Worm (Caenorhabditis elegans): ENCODE measurements around the gene Y42A5A.3.

The Y42A5A.3 gene

ce11 chrV:11113041-11113574 lies 17.3 kb upstream of the Y42A5A.3 start, which contains the start of gene erfa-3:
Gene erfa-3, minus strand, starts transcription at chrV:11113091.
- TF ChIP-seq madf-8 (GFP tag; conservative IDR thresholded peaks at IDR 0.05), result no peak
- peak; percentile 73 for TF ChIP-seq ceh-100 (GFP tag; IDR thresholded peaks at IDR 0.05)
- TF ChIP-seq ZK185.1 (tag; optimal IDR thresholded peaks at IDR 0.05; ENCODE audit: poor library complexity, severe bottlenecking), result peak; percentile 54
- peak; percentile 44 for TF ChIP-seq repo-1 (tag; optimal IDR thresholded peaks at IDR 0.05)
- no peak for TF ChIP-seq attf-3 (GFP tag; conservative IDR thresholded peaks at IDR 0.05)
- TF ChIP-seq Y95B8A.8 (GFP tag; IDR thresholded peaks at IDR 0.05), result no peak
- TF ChIP-seq let-526 (GFP tag; IDR thresholded peaks at IDR 0.05), result 0 out of 2 replicates have a peak, but pooled peaks have one; percentile 52
- TF ChIP-seq athp-1 (tag; optimal IDR thresholded peaks at IDR 0.05), result peak; percentile 2
- TF ChIP-seq lir-1 (GFP tag; conservative IDR thresholded peaks at IDR 0.05), result 0 out of 2 replicates have a peak, but pooled peaks have one; percentile 23
- peak; percentile 61; the same call in 1 of the 2 replicates for TF ChIP-seq hmg-20 (GFP tag; IDR thresholded peaks at IDR 0.05)
- TF ChIP-seq madf-3 (GFP tag; IDR thresholded peaks at IDR 0.05), result no peak
- TF ChIP-seq dpl-1 (GFP tag; optimal IDR thresholded peaks at IDR 0.05), result peak; percentile 27
- TF ChIP-seq nfya-1 (tag; optimal IDR thresholded peaks at IDR 0.05; ENCODE audit: borderline replicate concordance, insufficient read depth), result no peak
- TF ChIP-seq Y56A3A.18 (GFP tag; IDR thresholded peaks at IDR 0.05), result no peak
- TF ChIP-seq madf-10 (tag; optimal IDR thresholded peaks at IDR 0.05), result peak; percentile 7
- TF ChIP-seq ama-1 (optimal IDR thresholded peaks at IDR 0.05), result no peak
- peak in 1 of 2 experiments; percentile 30 for TF ChIP-seq ama-1 (GFP tag; optimal IDR thresholded peaks at IDR 0.05)
- TF ChIP-seq ekl-4 (GFP tag; IDR thresholded peaks at IDR 0.05), result peak; percentile 62; the same call in 1 of the 2 replicates
- TF ChIP-seq pbrm-1 (GFP tag; IDR thresholded peaks at IDR 0.05), result no peak
- peak; percentile 44 for TF ChIP-seq rpc-1 (optimal IDR thresholded peaks at IDR 0.05)
- TF ChIP-seq rpc-1 (tag; optimal IDR thresholded peaks at IDR 0.05), result no peak
- TF ChIP-seq F23B12.7 (tag; optimal IDR thresholded peaks at IDR 0.05; ENCODE audit: insufficient read depth), result peak; percentile 59
- TF ChIP-seq ceh-27 (GFP tag; optimal IDR thresholded peaks at IDR 0.05), result no peak
- 0 out of 2 replicates have a peak, but pooled peaks have one; percentile 63 for TF ChIP-seq egl-18 (GFP tag; IDR thresholded peaks at IDR 0.05)
- peak; percentile 58 for TF ChIP-seq lin-54 (GFP tag; optimal IDR thresholded peaks at IDR 0.05)
- peak; percentile 41 for TF ChIP-seq efl-1 (GFP tag; optimal IDR thresholded peaks at IDR 0.05)
- TF ChIP-seq ztf-18 (tag; optimal IDR thresholded peaks at IDR 0.05), result peak; percentile 43
- TF ChIP-seq F37B4.10 (GFP tag; IDR thresholded peaks at IDR 0.05), result no peak
- TF ChIP-seq lsl-1 (GFP tag; optimal IDR thresholded peaks at IDR 0.05), result peak; percentile 28
- peak; percentile 70 for TF ChIP-seq sptf-2 (GFP tag; optimal IDR thresholded peaks at IDR 0.05)
- no peak for TF ChIP-seq aptf-2 (GFP tag; conservative IDR thresholded peaks at IDR 0.05)
- peak; percentile 49; the same call in 1 of the 2 replicates for TF ChIP-seq Y67H2A.10 (GFP tag; conservative IDR thresholded peaks at IDR 0.05)
- peak; percentile 33; the same call in 1 of the 2 replicates for TF ChIP-seq B0336.3 (GFP tag; IDR thresholded peaks at IDR 0.05)
- 0 out of 2 replicates have a peak, but pooled peaks have one; percentile 25 for TF ChIP-seq Y79H2A.3 (GFP tag; conservative IDR thresholded peaks at IDR 0.05)
- TF ChIP-seq K12H6.12 (tag; optimal IDR thresholded peaks at IDR 0.05), result no peak
- no peak for TF ChIP-seq snpc-1.1 (tag; optimal IDR thresholded peaks at IDR 0.05; ENCODE audit: insufficient read depth)
- TF ChIP-seq lin-26 (GFP tag; IDR thresholded peaks at IDR 0.05), result peak; percentile 36; the same call in 1 of the 2 replicates
- TF ChIP-seq snpc-4 (GFP tag; optimal IDR thresholded peaks at IDR 0.05), result peak; percentile 52
- peak; percentile 0 to 50 (median 34) for TF ChIP-seq snpc-4 (tag; optimal IDR thresholded peaks at IDR 0.05)
- peak; percentile 68 for TF ChIP-seq mcd-1 (GFP tag; IDR thresholded peaks at IDR 0.05)
- TF ChIP-seq die-1 (tag; optimal IDR thresholded peaks at IDR 0.05), result peak; percentile 53
- peak in 1 of 2 experiments; percentile 2 for TF ChIP-seq let-607 (tag; optimal IDR thresholded peaks at IDR 0.05)
- TF ChIP-seq bed-1 (GFP tag; IDR thresholded peaks at IDR 0.05), result no peak
- TF ChIP-seq ccch-3 (GFP tag; optimal IDR thresholded peaks at IDR 0.05), result no peak
- TF ChIP-seq fkh-3 (tag; optimal IDR thresholded peaks at IDR 0.05), result no peak
- TF ChIP-seq egl-44 (GFP tag; IDR thresholded peaks at IDR 0.05), result peak; percentile 45; the same call in 1 of the 2 replicates
- peak; percentile 74 for TF ChIP-seq rcor-1 (GFP tag; IDR thresholded peaks at IDR 0.05)
- TF ChIP-seq Y53G8AR.9 (GFP tag; conservative IDR thresholded peaks at IDR 0.05), result 0 out of 2 replicates have a peak, but pooled peaks have one; percentile 27
